Worm (Caenorhabditis elegans) whole organism, midembryonic: ENCODE results near the gene sec-61.G.

Source experiments
- T22C8.4 ChIP-seq: fragments of 200-800 bp; sonication (Bioruptor generic); IDR thresholded peaks from 2 replicates; pipeline ENCODE4 v1.3.6; 2022; ENCODE audit warnings: missing genetic modification characterization, missing compliant biosample characterization
- cog-1 ChIP-seq: sonication (generic microtip); optimal IDR thresholded peaks from 2 replicates; lab custom pipeline; 2016; ENCODE audit warnings: missing genetic modification characterization, missing compliant biosample characterization
- flt-1 ChIP-seq: fragments of 200-800 bp; sonication (Bioruptor generic); IDR thresholded peaks from 2 replicates; pipeline ENCODE4 v1.3.6; 2022; ENCODE audit warnings: missing genetic modification characterization, missing compliant biosample characterization
- klf-2 ChIP-seq: fragments of 200-800 bp; sonication (Bioruptor generic); conservative IDR thresholded peaks from 2 replicates; pipeline ENCODE4 v1.3.6; 2022; ENCODE audit warnings: missing genetic modification reagents, missing genetic modification characterization, missing compliant biosample characterization
- med-1 ChIP-seq: sonication (generic microtip); optimal IDR thresholded peaks from 2 replicates; lab custom pipeline; 2017; ENCODE audit warnings: missing genetic modification characterization, mild to moderate bottlenecking, missing compliant biosample characterization, antibody characterized with exemption, missing genetic modification reagents; ENCODE audit not compliant: insufficient read depth
- ref-1 ChIP-seq: fragments of 200-800 bp; sonication (Bioruptor generic); conservative IDR thresholded peaks from 2 replicates; pipeline ENCODE4 v1.3.6; 2022; ENCODE audit warnings: missing genetic modification reagents, missing genetic modification characterization, missing compliant biosample characterization
- tab-1 ChIP-seq: fragments of 200-800 bp; sonication (Bioruptor generic); IDR thresholded peaks from 2 replicates; pipeline ENCODE4 v1.3.6; 2022; ENCODE audit warnings: missing genetic modification characterization, missing compliant biosample characterization
- ztf-23 ChIP-seq: fragments of 200-800 bp; sonication (Bioruptor generic); IDR thresholded peaks from 2 replicates; pipeline ENCODE4 v1.3.6; 2022; ENCODE audit warnings: missing genetic modification reagents, missing genetic modification characterization, missing compliant biosample characterization
- ztf-29 ChIP-seq: fragments of 200-800 bp; sonication (Bioruptor generic); IDR thresholded peaks from 2 replicates; pipeline ENCODE4 v1.3.6; 2022; ENCODE audit warnings: missing genetic modification reagents, missing genetic modification characterization, missing compliant biosample characterization

Gene sec-61.G

ce11 chrV:10877808-10878600, 18.9 kb downstream of the sec-61.G start:
- no peak for TF ChIP-seq ref-1 (GFP tag; lab: Robert Waterston, UW)
- no peak for TF ChIP-seq ztf-23 (GFP tag; lab: Robert Waterston, UW)
- no peak for TF ChIP-seq flt-1
- TF ChIP-seq cog-1 (tag; lab: Kevin White, UChicago) = no peak
- no peak for TF ChIP-seq tab-1
- TF ChIP-seq med-1 (GFP tag; lab: Kevin White, UChicago) = no peak
- TF ChIP-seq T22C8.4 (GFP tag; lab: Robert Waterston, UW) = no peak
- no peak for TF ChIP-seq ztf-29 (GFP tag; lab: Robert Waterston, UW)
- TF ChIP-seq klf-2 = no peak

- no peak for TF ChIP-seq med-1 (GFP tag; lab: Kevin White, UChicago)
- TF ChIP-seq tab-1 = no peak
- TF ChIP-seq cog-1 (tag; lab: Kevin White, UChicago) = no peak
- TF ChIP-seq ref-1 (GFP tag; lab: Robert Waterston, UW) = no peak
- TF ChIP-seq ztf-29 (GFP tag; lab: Robert Waterston, UW) = no peak
- no peak for TF ChIP-seq T22C8.4 (GFP tag; lab: Robert Waterston, UW)
- no peak for TF ChIP-seq flt-1
- TF ChIP-seq klf-2 = no peak
- no peak for TF ChIP-seq ztf-23 (GFP tag; lab: Robert Waterston, UW)
Observed at ce11 chrV:10876512-10876911, 20.4 kb downstream of the sec-61.G start.

ce11 chrV:10874938-10875599, 21.9 kb downstream of the sec-61.G start:
- TF ChIP-seq med-1 (GFP tag; lab: Kevin White, UChicago) = no peak
- TF ChIP-seq ref-1 (GFP tag; lab: Robert Waterston, UW) = no peak
- no peak for TF ChIP-seq ztf-23 (GFP tag; lab: Robert Waterston, UW)
- no peak for TF ChIP-seq cog-1 (tag; lab: Kevin White, UChicago)
- no peak for TF ChIP-seq T22C8.4 (GFP tag; lab: Robert Waterston, UW)
- no peak for TF ChIP-seq tab-1
- no peak for TF ChIP-seq klf-2
- TF ChIP-seq ztf-29 (GFP tag; lab: Robert Waterston, UW) = no peak
- TF ChIP-seq flt-1 = no peak

- TF ChIP-seq ref-1 (GFP tag; lab: Robert Waterston, UW) (no peak), tab-1 (no peak), T22C8.4 (GFP tag; lab: Robert Waterston, UW) (no peak), med-1 (GFP tag; lab: Kevin White, UChicago) (no peak), cog-1 (tag; lab: Kevin White, UChicago) (no peak), ztf-23 (GFP tag; lab: Robert Waterston, UW) (no peak)
Observed at ce11 chrV:10873190-10873589, 23.8 kb downstream of the sec-61.G start.

- TF ChIP-seq klf-2 (no peak), ref-1 (GFP tag; lab: Robert Waterston, UW) (no peak), med-1 (GFP tag; lab: Kevin White, UChicago) (no peak), flt-1 (no peak), ztf-23 (GFP tag; lab: Robert Waterston, UW) (no peak), T22C8.4 (GFP tag; lab: Robert Waterston, UW) (no peak), cog-1 (tag; lab: Kevin White, UChicago) (no peak), ztf-29 (GFP tag; lab: Robert Waterston, UW) (no peak), tab-1 (no peak)
Observed at ce11 chrV:10871457-10871861, 25.5 kb downstream of the sec-61.G start.

ce11 chrV:10870050-10870449, 26.9 kb downstream of the sec-61.G start:
- TF ChIP-seq T22C8.4 (GFP tag; lab: Robert Waterston, UW) = no peak
- TF ChIP-seq ztf-29 (GFP tag; lab: Robert Waterston, UW) = no peak
- TF ChIP-seq med-1 (GFP tag; lab: Kevin White, UChicago) = no peak
- no peak for TF ChIP-seq tab-1
- TF ChIP-seq ref-1 (GFP tag; lab: Robert Waterston, UW) = no peak
- no peak for TF ChIP-seq klf-2
- no peak for TF ChIP-seq ztf-23 (GFP tag; lab: Robert Waterston, UW)
- no peak for TF ChIP-seq cog-1 (tag; lab: Kevin White, UChicago)
- no peak for TF ChIP-seq flt-1

ce11 chrV:10867586-10867985, 29.4 kb downstream of the sec-61.G start:
- no peak for TF ChIP-seq klf-2
- no peak for TF ChIP-seq ztf-23 (GFP tag; lab: Robert Waterston, UW)
- TF ChIP-seq ref-1 (GFP tag; lab: Robert Waterston, UW) = no peak
- no peak for TF ChIP-seq ztf-29 (GFP tag; lab: Robert Waterston, UW)
- no peak for TF ChIP-seq tab-1
- no peak for TF ChIP-seq T22C8.4 (GFP tag; lab: Robert Waterston, UW)
- TF ChIP-seq med-1 (GFP tag; lab: Kevin White, UChicago) = no peak
- TF ChIP-seq flt-1 = no peak
- TF ChIP-seq cog-1 (tag; lab: Kevin White, UChicago) = no peak

- TF ChIP-seq flt-1 = peak; percentile 23; the same call in 1 of the 2 replicates
Observed at ce11 chrV:10866340-10866739, 30.6 kb downstream of the sec-61.G start.

- TF ChIP-seq ztf-29 (GFP tag; lab: Robert Waterston, UW) (no peak), tab-1 (no peak), med-1 (GFP tag; lab: Kevin White, UChicago) (no peak), cog-1 (tag; lab: Kevin White, UChicago) (no peak)
Observed at ce11 chrV:10865599-10865998, 31.3 kb downstream of the sec-61.G start, which contains the start of gene saeg-1. saeg-1 (minus strand) TSS chrV:10865699.
